Fruit fly (Drosophila melanogaster) whole organism, adult: ENCODE data around the gene Ir100a.
A peak's percentile ranks its signal among the peaks of the same experiment; 100 is the strongest.

Experiments used
- CG11617 ChIP-seq: fragments of 200-800 bp; sonication (Bioruptor generic); optimal IDR thresholded peaks from 2 replicates; lab custom pipeline; 2017; ENCODE audit warnings: mild to moderate bottlenecking, missing biosample characterization, missing genetic modification reagents, missing genetic modification characterization
- CG12768 ChIP-seq: fragments of 200-800 bp; sonication (Bioruptor generic); optimal IDR thresholded peaks from 2 replicates; lab custom pipeline; 2017; ENCODE audit warnings: missing biosample characterization, missing genetic modification characterization, mild to moderate bottlenecking, moderate library complexity, missing genetic modification reagents
- CG14711 ChIP-seq: fragments of 200-800 bp; sonication (Bioruptor generic); optimal IDR thresholded peaks from 2 replicates; lab custom pipeline; 2018; ENCODE audit warnings: missing biosample characterization, mild to moderate bottlenecking, missing genetic modification characterization, moderate library complexity
- CG33017 ChIP-seq: fragments of 200-800 bp; sonication (Bioruptor generic); optimal IDR thresholded peaks from 2 replicates; lab custom pipeline; 2018; ENCODE audit warnings: missing biosample characterization, mild to moderate bottlenecking, missing genetic modification characterization, moderate library complexity
- CG5204 ChIP-seq: fragments of 200-800 bp; sonication (Bioruptor generic); optimal IDR thresholded peaks from 2 replicates; lab custom pipeline; 2016; ENCODE audit warnings: missing biosample characterization, missing genetic modification characterization
- CG7045 ChIP-seq: fragments of 200-800 bp; sonication (Bioruptor generic); optimal IDR thresholded peaks from 2 replicates; lab custom pipeline; 2017; ENCODE audit warnings: missing biosample characterization, mild to moderate bottlenecking, missing genetic modification characterization
- CG7101 ChIP-seq: fragments of 200-800 bp; sonication (Bioruptor generic); optimal IDR thresholded peaks from 2 replicates; lab custom pipeline; 2018; ENCODE audit warnings: missing biosample characterization, mild to moderate bottlenecking, missing genetic modification characterization, moderate library complexity
- Clk ChIP-seq: fragments of 200-800 bp; sonication (Bioruptor generic); optimal IDR thresholded peaks from 2 replicates; lab custom pipeline; 2017; ENCODE audit warnings: missing biosample characterization, missing genetic modification characterization
- Crg-1 ChIP-seq: fragments of 200-800 bp; sonication (Bioruptor generic); optimal IDR thresholded peaks from 2 replicates; lab custom pipeline; 2016; ENCODE audit warnings: missing biosample characterization, missing genetic modification characterization
- Hr96 ChIP-seq: fragments of 200-800 bp; sonication (Bioruptor generic); optimal IDR thresholded peaks from 2 replicates; lab custom pipeline; 2016; ENCODE audit warnings: missing biosample characterization, missing genetic modification characterization
- Mnt ChIP-seq: fragments of 200-800 bp; sonication (Bioruptor generic); optimal IDR thresholded peaks from 2 replicates; lab custom pipeline; 2016; ENCODE audit warnings: missing biosample characterization, mild to moderate bottlenecking, missing genetic modification characterization
- bab1 ChIP-seq: fragments of 200-800 bp; sonication (Bioruptor generic); optimal IDR thresholded peaks from 3 replicates; lab custom pipeline; 2019; ENCODE audit warnings: missing biosample characterization, mild to moderate bottlenecking, missing genetic modification characterization, moderate library complexity
- cic ChIP-seq: fragments of 200-800 bp; sonication (Bioruptor generic); optimal IDR thresholded peaks from 2 replicates; lab custom pipeline; 2017; ENCODE audit warnings: missing biosample characterization, mild to moderate bottlenecking, missing genetic modification characterization, moderate library complexity
- cnc ChIP-seq, 2 experiments: fragments of >200 bp; optimal IDR thresholded peaks; 2 replicates each; lab custom pipeline; 2017
- kay ChIP-seq: fragments of 200-800 bp; sonication (Bioruptor generic); peaks from one replicate; lab custom pipeline; 2016; ENCODE audit warnings: missing biosample characterization, missing genetic modification characterization, borderline replicate concordance
- ovo ChIP-seq: fragments of 200-800 bp; sonication (Bioruptor generic); optimal IDR thresholded peaks from 2 replicates; lab custom pipeline; 2016; ENCODE audit warnings: missing biosample characterization, missing genetic modification characterization
- pad ChIP-seq: fragments of 200-800 bp; sonication (Bioruptor generic); optimal IDR thresholded peaks from 3 replicates; lab custom pipeline; 2017; ENCODE audit warnings: missing biosample characterization, missing genetic modification characterization, mild to moderate bottlenecking, moderate library complexity, missing genetic modification reagents
- tj ChIP-seq: fragments of 200-800 bp; sonication (Bioruptor generic); optimal IDR thresholded peaks from 3 replicates; lab custom pipeline; 2017; ENCODE audit warnings: missing biosample characterization, mild to moderate bottlenecking, missing genetic modification characterization, moderate library complexity
- toe ChIP-seq: fragments of 200-800 bp; sonication (Bioruptor generic); optimal IDR thresholded peaks from 2 replicates; lab custom pipeline; 2016; ENCODE audit warnings: missing biosample characterization, missing genetic modification characterization

Gene Ir100a

dm6 chr3R:31808571-31808970, 7.8 kb downstream of the Ir100a start:
- TF ChIP-seq CG14711 (tag; lab: Kevin White, UChicago): no peak
- TF ChIP-seq Crg-1 (GFP tag; lab: Kevin White, UChicago): no peak
- TF ChIP-seq Clk (GFP tag; lab: Kevin White, UChicago): no peak
- TF ChIP-seq CG5204 (GFP tag; lab: Kevin White, UChicago): no peak
- no peak for TF ChIP-seq cnc (optimal IDR thresholded peaks at IDR 0.05; lab: Kevin White, UChicago)
- no peak for TF ChIP-seq Hr96 (GFP tag; lab: Kevin White, UChicago)
- no peak for TF ChIP-seq CG12768
- TF ChIP-seq CG7101: no peak
- TF ChIP-seq ovo (GFP tag; lab: Kevin White, UChicago): no peak

DNA sequence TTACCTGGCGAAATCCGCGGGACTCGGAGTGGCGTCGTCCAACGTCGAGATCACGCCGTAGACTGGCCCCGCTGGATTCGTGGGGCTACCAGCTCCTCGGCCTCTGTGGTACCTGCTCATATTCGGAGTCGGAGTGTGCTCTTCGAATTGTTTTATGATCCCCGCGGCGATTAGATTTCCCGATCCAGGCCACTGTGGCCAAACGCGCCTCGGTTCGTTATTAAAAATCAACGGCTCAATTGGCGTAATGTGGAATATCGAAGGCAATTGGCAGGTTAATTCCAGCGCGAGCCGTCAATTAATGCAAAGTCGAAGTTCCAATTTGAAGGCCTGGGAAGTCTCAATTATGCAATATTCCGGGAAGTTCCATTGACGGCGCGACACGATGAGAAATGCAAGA, 8.9 kb downstream of the Ir100a start:
- TF ChIP-seq tj (GFP tag; lab: Kevin White, UChicago) (no peak), CG33017 (tag; lab: Kevin White, UChicago) (no peak), Crg-1 (GFP tag; lab: Kevin White, UChicago) (no peak), CG12768 (no peak), CG14711 (tag; lab: Kevin White, UChicago) (no peak)

DNA sequence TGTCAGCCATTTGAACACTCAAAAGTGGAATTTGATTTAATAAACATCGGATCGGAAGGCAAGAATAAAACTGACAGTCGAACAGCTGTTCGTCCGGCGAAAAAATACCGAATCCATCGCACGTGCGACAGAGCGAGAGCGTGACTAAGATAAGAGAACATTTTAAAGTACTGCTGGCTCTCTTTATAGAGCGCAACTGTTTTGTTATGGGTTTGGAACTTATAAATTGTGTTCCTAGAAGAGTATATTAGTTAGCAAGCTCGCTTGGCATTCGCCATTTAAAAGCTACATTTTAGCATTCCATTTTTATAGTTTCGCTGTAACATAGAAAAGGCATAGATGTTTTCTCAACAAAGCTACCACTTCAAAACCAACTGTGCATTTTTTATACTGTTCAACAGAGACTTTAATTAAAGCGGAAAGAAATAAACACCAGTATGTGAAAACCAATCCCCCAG, 9.3 kb downstream of the Ir100a start, which contains the start of gene Rift:
Gene Rift (minus strand): TSS at position 114 of the 458 bp plus-strand sequence.
- TF ChIP-seq pad (GFP tag; lab: Kevin White, UChicago) (peak; percentile 8), CG7045 (GFP tag; lab: Kevin White, UChicago) (peak; percentile 42), Clk (GFP tag; lab: Kevin White, UChicago) (peak; percentile 40), cnc (optimal IDR thresholded peaks at IDR 0.05; lab: Kevin White, UChicago) (no peak), Mnt (GFP tag; lab: Kevin White, UChicago) (peak; percentile 79), CG11617 (GFP tag; lab: Kevin White, UChicago) (peak; percentile 42), cic (GFP tag; lab: Kevin White, UChicago) (no peak), kay (GFP tag; lab: Kevin White, UChicago) (no peak), CG12768 (peak; percentile 30), CG7101 (peak; percentile 24), CG5204 (GFP tag; lab: Kevin White, UChicago) (peak; percentile 22), CG33017 (tag; lab: Kevin White, UChicago) (peak; percentile 43), bab1 (GFP tag; lab: Kevin White, UChicago) (peak; percentile 37)

DNA sequence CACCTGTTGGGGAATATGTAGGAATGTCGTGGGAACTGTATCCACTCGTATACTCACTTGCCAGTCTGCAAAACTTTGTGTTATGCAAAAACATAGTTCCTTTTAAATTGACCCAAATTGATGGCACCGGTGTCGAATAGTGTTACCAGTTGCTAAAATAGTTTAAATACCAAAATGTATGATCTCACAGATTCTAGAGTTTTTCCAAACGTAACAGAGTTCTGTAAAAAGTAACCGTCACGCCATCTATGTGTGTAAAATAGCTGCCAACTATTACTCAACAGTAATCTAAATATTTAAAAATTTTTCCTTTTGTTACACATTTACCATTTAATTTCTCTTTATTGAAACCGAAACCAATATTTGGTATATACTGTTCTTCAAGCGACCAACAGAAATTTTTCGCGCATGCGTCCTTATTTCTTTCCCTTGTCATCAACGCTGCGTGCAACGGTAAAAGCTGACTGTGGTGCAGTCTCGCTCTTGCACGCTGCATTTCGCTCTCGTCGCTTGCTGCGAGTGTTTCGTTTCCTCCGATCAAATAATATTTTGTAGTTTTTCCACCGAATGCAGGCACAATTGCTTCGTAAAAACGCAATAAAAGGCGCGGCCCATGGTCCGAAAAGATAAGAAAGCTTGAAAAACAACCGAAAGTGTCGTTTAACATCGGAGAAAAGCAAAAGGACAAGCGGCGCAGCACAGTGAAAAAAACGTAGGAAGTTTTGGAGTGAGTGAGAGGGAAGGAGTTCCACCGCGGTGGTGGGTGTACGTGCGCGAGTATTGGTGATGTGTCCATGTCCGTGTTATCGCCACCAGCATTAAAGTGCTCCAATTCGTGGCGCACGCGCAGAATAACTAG, 11.6 kb downstream of the Ir100a start, which contains the start of the genes FeCH and RhoGAP100F:
Gene FeCH (minus strand): TSS at position 180 of the 859 bp plus-strand sequence.
Gene RhoGAP100F (plus strand): TSS at position 493 of the 859 bp plus-strand sequence.
- TF ChIP-seq pad (GFP tag; lab: Kevin White, UChicago): peak; percentile 4
- no peak for TF ChIP-seq Mnt (GFP tag; lab: Kevin White, UChicago)
- no peak for TF ChIP-seq CG11617 (GFP tag; lab: Kevin White, UChicago)
- no peak for TF ChIP-seq CG7101
- TF ChIP-seq Clk (GFP tag; lab: Kevin White, UChicago): no peak
- no peak for TF ChIP-seq CG33017 (tag; lab: Kevin White, UChicago)
- TF ChIP-seq Hr96 (GFP tag; lab: Kevin White, UChicago): peak; percentile 11
- TF ChIP-seq cnc (optimal IDR thresholded peaks at IDR 0.05; lab: Kevin White, UChicago): no peak
- TF ChIP-seq CG5204 (GFP tag; lab: Kevin White, UChicago): no peak
- no peak for TF ChIP-seq tj (GFP tag; lab: Kevin White, UChicago)

dm6 chr3R:31812976-31813298, 12.2 kb downstream of the Ir100a start:
- TF ChIP-seq bab1 (GFP tag; lab: Kevin White, UChicago) (no peak), toe (GFP tag; lab: Kevin White, UChicago) (no peak)

DNA sequence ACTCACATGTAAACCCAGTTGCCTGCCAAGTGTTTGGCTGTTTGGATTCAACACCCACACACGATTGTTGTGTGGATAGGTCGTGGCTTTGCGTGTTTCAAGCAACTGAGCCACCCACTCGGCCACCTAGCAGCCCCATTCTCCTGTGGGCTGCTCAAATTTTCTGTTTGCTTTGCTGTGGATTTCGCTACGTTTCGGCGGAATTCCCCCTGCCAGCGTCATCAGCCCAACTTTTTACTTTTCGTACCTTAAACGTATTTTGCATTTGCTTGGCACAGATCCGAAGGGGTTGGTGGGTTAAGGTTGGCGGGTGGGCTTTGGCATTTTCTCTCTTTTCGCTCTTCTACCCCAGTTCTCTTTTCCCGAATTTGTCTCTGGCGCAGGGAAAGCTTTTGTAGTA, 21.7 kb downstream of the Ir100a start:
- TF ChIP-seq cic (GFP tag; lab: Kevin White, UChicago) (no peak), CG33017 (tag; lab: Kevin White, UChicago) (no peak), cnc (optimal IDR thresholded peaks at IDR 0.05; lab: Kevin White, UChicago) (no peak), CG5204 (GFP tag; lab: Kevin White, UChicago) (no peak), Crg-1 (GFP tag; lab: Kevin White, UChicago) (no peak), toe (GFP tag; lab: Kevin White, UChicago) (no peak), CG12768 (no peak), ovo (GFP tag; lab: Kevin White, UChicago) (no peak), CG7045 (GFP tag; lab: Kevin White, UChicago) (no peak), CG11617 (GFP tag; lab: Kevin White, UChicago) (no peak), CG14711 (tag; lab: Kevin White, UChicago) (no peak)

DNA sequence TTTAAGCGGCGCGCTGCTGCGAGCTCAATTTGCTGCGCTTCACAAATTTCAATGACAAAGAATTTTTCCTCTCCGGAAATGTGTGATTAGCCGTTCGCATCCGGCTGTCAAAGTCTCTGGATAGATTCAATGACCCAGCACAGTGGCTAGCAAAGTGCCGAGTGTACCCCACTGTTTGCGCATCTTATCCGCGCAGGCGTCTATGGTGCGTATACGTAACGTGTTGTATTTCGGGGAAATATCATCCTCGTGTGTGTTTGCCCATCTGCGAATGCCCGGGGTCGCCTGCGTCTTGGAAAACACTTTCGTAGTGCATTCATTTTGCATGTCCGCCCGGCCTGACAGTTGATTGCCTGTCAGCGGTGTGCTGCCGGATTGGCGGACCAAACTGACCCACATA, 23.4 kb downstream of the Ir100a start:
- TF ChIP-seq CG11617 (GFP tag; lab: Kevin White, UChicago): no peak
